Worm (Caenorhabditis elegans) whole organism, L1 larva: ENCODE measurements around the gene lev-1.

Experiments
- C04F5.9 ChIP-seq: sonication (generic microtip); optimal IDR thresholded peaks from 2 replicates; lab custom pipeline; 2016; ENCODE audit warnings: missing genetic modification characterization, missing compliant biosample characterization
- F16B12.6 ChIP-seq: fragments of 150-350 bp; optimal IDR thresholded peaks from 2 replicates; lab custom pipeline; 2014; ENCODE audit warnings: missing biosample characterization, missing genetic modification characterization
- aha-1 ChIP-seq: fragments of 150-350 bp; optimal IDR thresholded peaks from 2 replicates; lab custom pipeline; 2014; ENCODE audit warnings: missing biosample characterization, missing genetic modification characterization
- ceh-63 ChIP-seq: fragments of 200-800 bp; sonication (Bioruptor generic); optimal IDR thresholded peaks from 2 replicates; lab custom pipeline; 2018; ENCODE audit warnings: mild to moderate bottlenecking, missing genetic modification characterization, missing compliant biosample characterization
- ceh-82 ChIP-seq, 3 experiments: fragments of 150-350 bp in 1 of 3; sonication (generic microtip) in 2 of 3; optimal IDR thresholded peaks; 2 replicates each; lab custom pipeline; 2014 to 2017; ENCODE audit warnings: missing biosample characterization in 3 of 3, missing genetic modification characterization in 3 of 3
- ceh-88 ChIP-seq: fragments of 200-800 bp; sonication (Bioruptor generic); IDR thresholded peaks from 2 replicates; pipeline ENCODE4 v1.3.6; 2022; ENCODE audit warnings: missing genetic modification characterization, missing compliant biosample characterization
- ceh-90 ChIP-seq: sonication (generic microtip); optimal IDR thresholded peaks from 2 replicates; lab custom pipeline; 2016; ENCODE audit warnings: missing genetic modification characterization, missing compliant biosample characterization
- ces-1 ChIP-seq: fragments of 150-350 bp; optimal IDR thresholded peaks from 2 replicates; lab custom pipeline; 2014; ENCODE audit warnings: missing biosample characterization, missing genetic modification reagents, missing genetic modification characterization
- dpl-1 ChIP-seq, 3 experiments: fragments of 150-350 bp in 2 of 3; sonication (generic microtip) in 1 of 3; optimal IDR thresholded peaks; 2 replicates each; lab custom pipeline; 2014 to 2017; ENCODE audit warnings: missing biosample characterization in 3 of 3, missing genetic modification characterization in 3 of 3, missing genetic modification reagents in 3 of 3
- efl-1 ChIP-seq, 4 experiments: fragments of 150-350 bp; optimal IDR thresholded peaks in 3 of 4; peaks in 1 of 4; 1 replicate in 1 of 4; 2 replicates in 3 of 4; lab custom pipeline; 2014; ENCODE audit warnings: missing biosample characterization in 2 of 4, missing genetic modification characterization in 2 of 4, missing genetic modification reagents in 2 of 4
- efl-3 ChIP-seq: fragments of 200-800 bp; sonication (Bioruptor generic); optimal IDR thresholded peaks from 2 replicates; lab custom pipeline; 2018; ENCODE audit warnings: mild to moderate bottlenecking, missing genetic modification characterization, missing compliant biosample characterization
- elt-2 ChIP-seq: sonication (generic microtip); optimal IDR thresholded peaks from 2 replicates; lab custom pipeline; 2016; ENCODE audit warnings: missing genetic modification characterization, mild to moderate bottlenecking, inconsistent platforms, missing compliant biosample characterization, missing genetic modification reagents
- elt-3 ChIP-seq, 6 experiments: fragments of 150-350 bp in 1 of 6; sonication (generic microtip); optimal IDR thresholded peaks; 2 replicates each; lab custom pipeline; 2017 to 2018; ENCODE audit warnings: missing biosample characterization in 6 of 6, missing genetic modification characterization in 6 of 6, inconsistent platforms in 1 of 6
- fkh-10 ChIP-seq: sonication (generic microtip); optimal IDR thresholded peaks from 2 replicates; lab custom pipeline; 2017; ENCODE audit warnings: missing biosample characterization, missing genetic modification reagents, missing genetic modification characterization
- fos-1 ChIP-seq: fragments of 150-350 bp; optimal IDR thresholded peaks from 2 replicates; lab custom pipeline; 2014; ENCODE audit warnings: missing biosample characterization, missing genetic modification characterization
- hpl-2 ChIP-seq: fragments of 150-350 bp; optimal IDR thresholded peaks from 2 replicates; lab custom pipeline; 2014; ENCODE audit warnings: missing biosample characterization, missing genetic modification reagents, missing genetic modification characterization
- lin-13 ChIP-seq: fragments of 150-350 bp; optimal IDR thresholded peaks from 2 replicates; lab custom pipeline; 2014; ENCODE audit warnings: missing biosample characterization, missing genetic modification reagents, missing genetic modification characterization
- lin-35 ChIP-seq, 2 experiments: fragments of 150-350 bp; optimal IDR thresholded peaks; 2 replicates each; lab custom pipeline; 2014; ENCODE audit warnings: missing biosample characterization in 2 of 2, missing genetic modification characterization in 2 of 2, missing genetic modification reagents in 2 of 2
- lsy-2 ChIP-seq, 2 experiments: fragments of 150-350 bp; optimal IDR thresholded peaks; 2 replicates each; lab custom pipeline; 2014; ENCODE audit warnings: missing biosample characterization in 2 of 2, missing genetic modification characterization in 2 of 2
- mab-9 ChIP-seq: fragments of 200-800 bp; sonication (Bioruptor generic); IDR thresholded peaks from 2 replicates; pipeline ENCODE4 v1.3.6; 2022; ENCODE audit warnings: missing genetic modification reagents, missing genetic modification characterization, missing compliant biosample characterization
- mef-2 ChIP-seq: fragments of 150-350 bp; optimal IDR thresholded peaks from 2 replicates; lab custom pipeline; 2014; ENCODE audit warnings: missing biosample characterization, missing genetic modification characterization
- nhr-12 ChIP-seq: sonication (generic microtip); optimal IDR thresholded peaks from 2 replicates; lab custom pipeline; 2017; ENCODE audit warnings: missing biosample characterization, missing genetic modification characterization
- nhr-20 ChIP-seq: sonication (generic microtip); optimal IDR thresholded peaks from 2 replicates; lab custom pipeline; 2016; ENCODE audit warnings: mild to moderate bottlenecking, missing genetic modification characterization, missing compliant biosample characterization
- nhr-76 ChIP-seq: sonication (generic microtip); optimal IDR thresholded peaks from 2 replicates; lab custom pipeline; 2017; ENCODE audit warnings: missing biosample characterization, missing genetic modification characterization
- nhr-85 ChIP-seq: sonication (generic microtip); peaks from one replicate; lab custom pipeline; 2016; ENCODE audit warnings: missing genetic modification characterization, inconsistent platforms, missing compliant biosample characterization
- nhr-90 ChIP-seq: sonication (generic microtip); optimal IDR thresholded peaks from 2 replicates; lab custom pipeline; 2016; ENCODE audit warnings: mild to moderate bottlenecking, missing genetic modification characterization, missing compliant biosample characterization; ENCODE audit not compliant: poor library complexity
- pax-3 ChIP-seq: fragments of 200-800 bp; sonication (Bioruptor generic); optimal IDR thresholded peaks from 2 replicates; lab custom pipeline; 2018; ENCODE audit warnings: mild to moderate bottlenecking, missing genetic modification characterization, moderate library complexity, missing compliant biosample characterization
- rnt-1 ChIP-seq: sonication (generic microtip); optimal IDR thresholded peaks from 2 replicates; lab custom pipeline; 2016; ENCODE audit warnings: mild to moderate bottlenecking, missing genetic modification characterization, moderate library complexity, missing compliant biosample characterization
- snpc-4 ChIP-seq: fragments of 150-350 bp; optimal IDR thresholded peaks from 2 replicates; lab custom pipeline; 2014; ENCODE audit warnings: missing biosample characterization, missing genetic modification characterization
- snu-23 ChIP-seq: sonication (generic microtip); optimal IDR thresholded peaks from 2 replicates; lab custom pipeline; 2016; ENCODE audit warnings: missing genetic modification characterization, missing compliant biosample characterization
- sox-4 ChIP-seq: sonication (generic microtip); optimal IDR thresholded peaks from 2 replicates; lab custom pipeline; 2016; ENCODE audit warnings: missing genetic modification characterization, missing compliant biosample characterization
- swsn-7 ChIP-seq: sonication (generic microtip); optimal IDR thresholded peaks from 2 replicates; lab custom pipeline; 2016; ENCODE audit warnings: missing genetic modification characterization, missing compliant biosample characterization
- tbx-2 ChIP-seq: sonication (generic microtip); optimal IDR thresholded peaks from 2 replicates; lab custom pipeline; 2016; ENCODE audit warnings: missing genetic modification characterization, missing compliant biosample characterization
- tlp-1 ChIP-seq: fragments of 150-350 bp; optimal IDR thresholded peaks from 2 replicates; lab custom pipeline; 2014; ENCODE audit warnings: missing biosample characterization, missing genetic modification characterization
- unc-62 ChIP-seq: fragments of 150-350 bp; optimal IDR thresholded peaks from 2 replicates; lab custom pipeline; 2014; ENCODE audit warnings: missing biosample characterization, missing genetic modification reagents, missing genetic modification characterization
- unc-98 ChIP-seq: fragments of 200-800 bp; sonication (Bioruptor generic); IDR thresholded peaks from 2 replicates; pipeline ENCODE4 v1.3.6; 2022; ENCODE audit warnings: missing genetic modification characterization, missing compliant biosample characterization
- xbp-1 ChIP-seq: sonication (generic microtip); optimal IDR thresholded peaks from 2 replicates; lab custom pipeline; 2016; ENCODE audit warnings: missing genetic modification characterization, missing compliant biosample characterization
- zip-4 ChIP-seq: fragments of 200-800 bp; sonication (Bioruptor generic); optimal IDR thresholded peaks from 2 replicates; lab custom pipeline; 2018; ENCODE audit warnings: mild to moderate bottlenecking, missing genetic modification characterization, moderate library complexity, missing compliant biosample characterization

Gene lev-1

ce11 chrIV:13179295-13179694, at the start of gene lev-1:
Gene lev-1, minus strand, starts transcription at chrIV:13179395.
- peak; percentile 34 for TF ChIP-seq nhr-85
- no peak for TF ChIP-seq elt-3 (tag; optimal IDR thresholded peaks at IDR 0.05; lab: Kevin White, UChicago)

- no peak for TF ChIP-seq fkh-10
- peak; percentile 33 for TF ChIP-seq elt-2 (tag; lab: Kevin White, UChicago)
- TF ChIP-seq hpl-2 (GFP tag; lab: Kevin White, UChicago): no peak
Measured at ce11 chrIV:13221657-13222056, 42.5 kb upstream of the lev-1 start, which contains the start of gene C48D1.5. Gene C48D1.5, plus strand, starts transcription at chrIV:13221957.

ce11 chrIV:13220594-13220993, 41.4 kb upstream of the lev-1 start:
- no peak for TF ChIP-seq tlp-1 (tag; lab: Kevin White, UChicago)
- TF ChIP-seq nhr-76: no peak
- no peak for TF ChIP-seq efl-3 (GFP tag; lab: Kevin White, UChicago)
- no peak for TF ChIP-seq pax-3 (tag; lab: Kevin White, UChicago)
- TF ChIP-seq fkh-10: peak; percentile 72

ce11 chrIV:13214466-13214865, 35.3 kb upstream of the lev-1 start, which contains the start of gene cho-1:
Gene cho-1, minus strand, starts transcription at chrIV:13214566.
- TF ChIP-seq unc-62 (GFP tag; lab: Kevin White, UChicago) (no peak), elt-2 (tag; lab: Kevin White, UChicago) (no peak), mab-9 (GFP tag; lab: Robert Waterston, UW) (no peak), swsn-7 (tag; lab: Kevin White, UChicago) (no peak), tbx-2 (tag; lab: Kevin White, UChicago) (no peak), lin-35 (GFP tag; optimal IDR thresholded peaks at IDR 0.05; lab: Kevin White, UChicago) (no peak), rnt-1 (no peak), snpc-4 (tag; lab: Kevin White, UChicago) (no peak), pax-3 (tag; lab: Kevin White, UChicago) (no peak), nhr-20 (tag; lab: Kevin White, UChicago) (no peak), ceh-90 (no peak), fos-1 (tag; lab: Kevin White, UChicago) (no peak), nhr-90 (tag; lab: Kevin White, UChicago) (no peak), efl-3 (GFP tag; lab: Kevin White, UChicago) (no peak), sox-4 (tag; lab: Kevin White, UChicago) (no peak), ceh-88 (GFP tag; lab: Robert Waterston, UW) (no peak)

- no peak for TF ChIP-seq ceh-63 (GFP tag; lab: Kevin White, UChicago)
- no peak for TF ChIP-seq nhr-85
- TF ChIP-seq nhr-76: no peak
- no peak for TF ChIP-seq efl-1 (optimal IDR thresholded peaks at IDR 0.05; lab: Kevin White, UChicago)
- TF ChIP-seq efl-1 (GFP tag; optimal IDR thresholded peaks at IDR 0.05 in 1 of 2; lab: Kevin White, UChicago): no peak
- no peak for TF ChIP-seq swsn-7 (tag; lab: Kevin White, UChicago)
- TF ChIP-seq xbp-1: no peak
- no peak for TF ChIP-seq fkh-10
- no peak for TF ChIP-seq lin-35 (GFP tag; optimal IDR thresholded peaks at IDR 0.05; lab: Kevin White, UChicago)
- TF ChIP-seq aha-1 (tag; lab: Kevin White, UChicago): no peak
Measured at ce11 chrIV:13209566-13209965, 30.4 kb upstream of the lev-1 start, which contains the start of gene C48D1.9. Gene C48D1.9, minus strand, starts transcription at chrIV:13209666.

- TF ChIP-seq zip-4 (GFP tag; lab: Kevin White, UChicago) (no peak), efl-1 (optimal IDR thresholded peaks at IDR 0.05; lab: Kevin White, UChicago) (peak; percentile 78 to 82), efl-1 (GFP tag; optimal IDR thresholded peaks at IDR 0.05 in 1 of 2; lab: Kevin White, UChicago) (peak; percentile 82 to 98), aha-1 (tag; lab: Kevin White, UChicago) (no peak), C04F5.9 (tag; lab: Kevin White, UChicago) (no peak), F16B12.6 (tag; lab: Kevin White, UChicago) (peak; percentile 7), snu-23 (peak; percentile 28), lin-35 (GFP tag; optimal IDR thresholded peaks at IDR 0.05; lab: Kevin White, UChicago) (peak; percentile 65 to 90), nhr-12 (tag; lab: Kevin White, UChicago) (no peak), hpl-2 (GFP tag; lab: Kevin White, UChicago) (no peak), lsy-2 (tag; optimal IDR thresholded peaks at IDR 0.05; lab: Kevin White, UChicago) (peak in 1 of 2 experiments; percentile 65), lin-13 (no peak), mef-2 (tag; lab: Kevin White, UChicago) (no peak), ces-1 (GFP tag; lab: Kevin White, UChicago) (no peak), dpl-1 (GFP tag; optimal IDR thresholded peaks at IDR 0.05; lab: Kevin White, UChicago) (peak; percentile 68 to 84 (median 77)), unc-98 (GFP tag; lab: Robert Waterston, UW) (no peak), ceh-82 (tag; optimal IDR thresholded peaks at IDR 0.05; lab: Kevin White, UChicago) (peak in 1 of 3 experiments; percentile 21), xbp-1 (no peak), tlp-1 (tag; lab: Kevin White, UChicago) (no peak)
Measured at ce11 chrIV:13205891-13206290, 26.7 kb upstream of the lev-1 start.
